Worm (Caenorhabditis elegans): Measurements from ENCODE around the gene F57G9.3.

ce11 chrII:12387980-12388379, 22.0 kb downstream of the F57G9.3 start, which contains the start of gene sre-41:
- TF ChIP-seq fos-1 (tag; optimal IDR thresholded peaks at IDR 0.05): no peak
- no peak for TF ChIP-seq ceh-82 (tag; optimal IDR thresholded peaks at IDR 0.05)
- TF ChIP-seq ZK546.5 (tag; optimal IDR thresholded peaks at IDR 0.05): no peak
- TF ChIP-seq ama-1 (optimal IDR thresholded peaks at IDR 0.05): no peak
- TF ChIP-seq peb-1 (tag; optimal IDR thresholded peaks at IDR 0.05): no peak
- TF ChIP-seq nhr-10 (tag; optimal IDR thresholded peaks at IDR 0.05): no peak
- no peak for TF ChIP-seq unc-55 (GFP tag; optimal IDR thresholded peaks at IDR 0.05)
- no peak for TF ChIP-seq egl-27 (tag; optimal IDR thresholded peaks at IDR 0.05)

Measured in whole organism, L2 larva.